Fruit fly (Drosophila melanogaster) whole organism, embryonic: Measurements from ENCODE around the gene vib.

Experiments used
- CG11398 ChIP-seq: fragments of 200-800 bp; sonication (Bioruptor generic); optimal IDR thresholded peaks from 2 replicates; lab custom pipeline; 2016; ENCODE audit warnings: missing biosample characterization, missing genetic modification characterization
- CG2875 ChIP-seq: fragments of 200-800 bp; sonication (Bioruptor generic); optimal IDR thresholded peaks from 2 replicates; lab custom pipeline; 2017; ENCODE audit warnings: missing biosample characterization, mild to moderate bottlenecking, missing genetic modification characterization, missing genetic modification reagents
- CG4820 ChIP-seq: fragments of 200-800 bp; sonication (Bioruptor generic); optimal IDR thresholded peaks from 3 replicates; lab custom pipeline; 2016; ENCODE audit warnings: missing biosample characterization, missing genetic modification characterization
- CG7963 ChIP-seq: fragments of 200-800 bp; sonication (Bioruptor generic); IDR thresholded peaks from 3 replicates; pipeline ENCODE4 v1.3.6; 2022; ENCODE audit warnings: missing biosample characterization, missing genetic modification characterization; ENCODE audit not compliant: partially characterized antibody
- GATAe ChIP-seq: fragments of 200-800 bp; sonication (Bioruptor generic); conservative IDR thresholded peaks from 2 replicates; pipeline ENCODE4 v1.3.6; 2022; ENCODE audit warnings: missing biosample characterization, missing genetic modification characterization
- Neu2 ChIP-seq: fragments of 200-800 bp; sonication (Bioruptor generic); optimal IDR thresholded peaks from 3 replicates; lab custom pipeline; 2016; ENCODE audit warnings: missing biosample characterization, missing genetic modification characterization, borderline replicate concordance
- dan ChIP-seq: fragments of 200-800 bp; sonication (Bioruptor generic); IDR thresholded peaks from 2 replicates; pipeline ENCODE4 v1.3.6; 2022; ENCODE audit warnings: missing biosample characterization, missing genetic modification characterization
- insv ChIP-seq, 2 experiments: fragments of 200-800 bp; sonication (Bioruptor generic); optimal IDR thresholded peaks; 3 replicates each; lab custom pipeline; 2016 to 2018; ENCODE audit warnings: missing biosample characterization in 2 of 2, missing genetic modification characterization in 2 of 2
- luna ChIP-seq: fragments of 200-800 bp; sonication (Bioruptor generic); optimal IDR thresholded peaks from 2 replicates; lab custom pipeline; 2016; ENCODE audit warnings: missing biosample characterization, missing genetic modification characterization
- mam ChIP-seq: fragments of 200-800 bp; sonication (Bioruptor generic); optimal IDR thresholded peaks from 3 replicates; lab custom pipeline; 2016; ENCODE audit warnings: missing biosample characterization, missing genetic modification characterization

- no peak for TF ChIP-seq CG11398 (GFP tag; lab: Kevin White, UChicago)
- no peak for TF ChIP-seq CG4820 (GFP tag; lab: Kevin White, UChicago)
- TF ChIP-seq CG2875 (GFP tag; lab: Kevin White, UChicago) = no peak
- no peak for TF ChIP-seq Neu2
- TF ChIP-seq dan (GFP tag; lab: Robert Waterston, UW) = no peak
- no peak for TF ChIP-seq insv (GFP tag; optimal IDR thresholded peaks at IDR 0.05; lab: Kevin White, UChicago)
- no peak for TF ChIP-seq GATAe (GFP tag; lab: Robert Waterston, UW)
- TF ChIP-seq luna = no peak
- TF ChIP-seq CG7963 (GFP tag; lab: Robert Waterston, UW) = no peak
- no peak for TF ChIP-seq mam
Measured at dm6 chr3R:19221350-19221749, 5.1 kb downstream of the vib start.
